Worm (Caenorhabditis elegans) whole organism, late embryonic: ENCODE data around the gene F25B5.5.

ENCODE experiments used
- C08G9.2 ChIP-seq: sonication (generic microtip); optimal IDR thresholded peaks from 2 replicates; lab custom pipeline; 2016; ENCODE audit warnings: mild to moderate bottlenecking, missing genetic modification characterization, moderate library complexity, missing compliant biosample characterization
- C38D4.7 ChIP-seq: fragments of 200-800 bp; sonication (Bioruptor generic); optimal IDR thresholded peaks from 2 replicates; lab custom pipeline; 2018; ENCODE audit warnings: mild to moderate bottlenecking, missing genetic modification characterization, moderate library complexity, missing compliant biosample characterization
- F13H6.1 ChIP-seq: sonication (generic microtip); optimal IDR thresholded peaks from 2 replicates; lab custom pipeline; 2016; ENCODE audit warnings: missing genetic modification characterization, missing compliant biosample characterization
- Y22D7AL.16 ChIP-seq: sonication (generic microtip); optimal IDR thresholded peaks from 2 replicates; lab custom pipeline; 2016; ENCODE audit warnings: missing genetic modification characterization, missing compliant biosample characterization
- ceh-14 ChIP-seq: sonication (generic microtip); optimal IDR thresholded peaks from 2 replicates; lab custom pipeline; 2016; ENCODE audit warnings: missing genotype, missing genetic modification characterization, missing compliant biosample characterization
- ceh-18 ChIP-seq: sonication (generic microtip); optimal IDR thresholded peaks from 2 replicates; lab custom pipeline; 2016; ENCODE audit warnings: missing genetic modification characterization, missing compliant biosample characterization
- ceh-2 ChIP-seq: sonication (generic microtip); optimal IDR thresholded peaks from 2 replicates; lab custom pipeline; 2016; ENCODE audit warnings: missing genotype, missing genetic modification characterization, missing compliant biosample characterization
- ceh-22 ChIP-seq: sonication (generic microtip); optimal IDR thresholded peaks from 2 replicates; lab custom pipeline; 2017; ENCODE audit warnings: missing biosample characterization, missing genetic modification characterization
- ceh-24 ChIP-seq: sonication (generic microtip); optimal IDR thresholded peaks from 2 replicates; lab custom pipeline; 2016; ENCODE audit warnings: mild to moderate bottlenecking, missing genetic modification characterization, missing compliant biosample characterization
- ceh-31 ChIP-seq: sonication (generic microtip); optimal IDR thresholded peaks from 2 replicates; lab custom pipeline; 2016; ENCODE audit warnings: missing genetic modification characterization, missing compliant biosample characterization
- ceh-48 ChIP-seq: sonication (generic microtip); optimal IDR thresholded peaks from 2 replicates; lab custom pipeline; 2016; ENCODE audit warnings: missing genetic modification characterization, inconsistent platforms, missing compliant biosample characterization
- ceh-9 ChIP-seq: sonication (generic microtip); optimal IDR thresholded peaks from 2 replicates; lab custom pipeline; 2016; ENCODE audit warnings: mild to moderate bottlenecking, missing genetic modification characterization, inconsistent platforms, missing compliant biosample characterization
- dmd-4 ChIP-seq: sonication (generic microtip); optimal IDR thresholded peaks from 2 replicates; lab custom pipeline; 2016; ENCODE audit warnings: borderline replicate concordance, missing genetic modification characterization, missing compliant biosample characterization
- dve-1 ChIP-seq: sonication (generic microtip); optimal IDR thresholded peaks from 2 replicates; lab custom pipeline; 2017; ENCODE audit warnings: antibody characterized with exemption, mild to moderate bottlenecking, missing genetic modification characterization, missing compliant biosample characterization
- elt-2 ChIP-seq: sonication (generic microtip); optimal IDR thresholded peaks from 2 replicates; lab custom pipeline; 2016; ENCODE audit warnings: missing genetic modification reagents, missing genetic modification characterization, missing compliant biosample characterization
- eyg-1 ChIP-seq: sonication (generic microtip); optimal IDR thresholded peaks from 2 replicates; lab custom pipeline; 2016; ENCODE audit warnings: missing genotype, missing genetic modification characterization, missing compliant biosample characterization
- fax-1 ChIP-seq: sonication (generic microtip); optimal IDR thresholded peaks from 2 replicates; lab custom pipeline; 2016; ENCODE audit warnings: missing genotype, missing genetic modification characterization, missing compliant biosample characterization
- fkh-10 ChIP-seq: fragments of 150-350 bp; optimal IDR thresholded peaks from 2 replicates; lab custom pipeline; 2014; ENCODE audit warnings: missing biosample characterization, missing genetic modification reagents, missing genetic modification characterization
- gmeb-2 ChIP-seq: sonication (generic microtip); optimal IDR thresholded peaks from 2 replicates; lab custom pipeline; 2016; ENCODE audit warnings: missing genetic modification characterization, inconsistent platforms, missing compliant biosample characterization
- hlh-13 ChIP-seq: fragments of 200-800 bp; sonication (Bioruptor generic); optimal IDR thresholded peaks from 2 replicates; lab custom pipeline; 2018; ENCODE audit warnings: mild to moderate bottlenecking, missing genetic modification characterization, missing compliant biosample characterization
- hlh-30 ChIP-seq: sonication (generic microtip); optimal IDR thresholded peaks from 2 replicates; lab custom pipeline; 2017; ENCODE audit warnings: antibody characterized with exemption, missing genetic modification characterization, missing compliant biosample characterization; ENCODE audit not compliant: insufficient read depth
- hlh-8 ChIP-seq: sonication (generic microtip); optimal IDR thresholded peaks from 2 replicates; lab custom pipeline; 2016; ENCODE audit warnings: missing genotype, missing genetic modification characterization, missing compliant biosample characterization
- lin-11 ChIP-seq: fragments of 200-800 bp; sonication (Bioruptor generic); optimal IDR thresholded peaks from 2 replicates; lab custom pipeline; 2018; ENCODE audit warnings: mild to moderate bottlenecking, missing genetic modification characterization, missing compliant biosample characterization
- mec-3 ChIP-seq: sonication (generic microtip); optimal IDR thresholded peaks from 2 replicates; lab custom pipeline; 2016; ENCODE audit warnings: borderline replicate concordance, missing genetic modification characterization, missing compliant biosample characterization
- pax-1 ChIP-seq: fragments of 150-350 bp; optimal IDR thresholded peaks from 2 replicates; lab custom pipeline; 2014; ENCODE audit warnings: missing biosample characterization, missing genetic modification characterization
- pha-2 ChIP-seq: sonication (generic microtip); optimal IDR thresholded peaks from 2 replicates; lab custom pipeline; 2017; ENCODE audit warnings: mild to moderate bottlenecking, missing genetic modification characterization, missing compliant biosample characterization
- pros-1 ChIP-seq: fragments of 150-350 bp; optimal IDR thresholded peaks from 2 replicates; lab custom pipeline; 2014; ENCODE audit warnings: missing biosample characterization, missing genetic modification reagents, missing genetic modification characterization
- sdc-2 ChIP-seq: sonication (generic microtip); optimal IDR thresholded peaks from 2 replicates; lab custom pipeline; 2016; ENCODE audit warnings: missing genotype, missing genetic modification characterization, missing compliant biosample characterization
- sox-2 ChIP-seq: fragments of 200-800 bp; sonication (Bioruptor generic); IDR thresholded peaks from 2 replicates; pipeline ENCODE4 v1.3.6; 2022; ENCODE audit warnings: missing genetic modification reagents, missing genetic modification characterization, missing compliant biosample characterization
- sox-4 ChIP-seq: sonication (generic microtip); optimal IDR thresholded peaks from 2 replicates; lab custom pipeline; 2017; ENCODE audit warnings: mild to moderate bottlenecking, missing genetic modification characterization, inconsistent platforms, missing compliant biosample characterization
- syd-9 ChIP-seq: sonication (generic microtip); optimal IDR thresholded peaks from 2 replicates; lab custom pipeline; 2016; ENCODE audit warnings: mild to moderate bottlenecking, missing genetic modification characterization, moderate library complexity, missing compliant biosample characterization
- tbx-2 ChIP-seq: sonication (generic microtip); optimal IDR thresholded peaks from 2 replicates; lab custom pipeline; 2016; ENCODE audit warnings: missing genetic modification characterization, missing compliant biosample characterization
- tbx-7 ChIP-seq: sonication (generic microtip); optimal IDR thresholded peaks from 2 replicates; lab custom pipeline; 2016; ENCODE audit warnings: missing genotype, missing genetic modification characterization, missing compliant biosample characterization
- unc-42 ChIP-seq: sonication (generic microtip); optimal IDR thresholded peaks from 2 replicates; lab custom pipeline; 2016; ENCODE audit warnings: missing genotype, missing genetic modification characterization, missing compliant biosample characterization
- unc-55 ChIP-seq: sonication (generic microtip); optimal IDR thresholded peaks from 2 replicates; lab custom pipeline; 2017; ENCODE audit warnings: missing biosample characterization, missing genetic modification reagents, missing genetic modification characterization
- unc-86 ChIP-seq: sonication (generic microtip); optimal IDR thresholded peaks from 2 replicates; lab custom pipeline; 2016; ENCODE audit warnings: missing genetic modification characterization, missing compliant biosample characterization

Gene F25B5.5

DNA sequence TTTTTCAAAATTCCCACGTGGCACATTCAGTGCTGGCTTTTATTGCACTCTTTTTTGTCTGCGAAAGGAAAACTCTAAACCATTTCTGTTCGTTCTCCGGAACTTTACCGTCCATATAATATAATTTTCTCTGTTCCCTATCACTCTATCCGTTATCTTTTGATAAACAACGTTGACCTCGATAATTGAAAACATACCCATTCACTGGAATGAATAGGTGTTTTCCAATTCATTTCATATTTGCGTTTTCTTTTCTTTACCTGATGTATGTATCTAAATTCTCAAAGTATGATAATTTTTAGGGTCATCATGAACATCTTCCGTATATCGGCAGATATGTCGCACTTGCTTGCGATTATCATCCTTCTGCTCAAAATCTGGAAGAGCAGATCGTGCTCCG is 39.2 kb downstream of the F25B5.5 start, which contains the start of gene erd-2.2:
Gene erd-2.2, plus strand, starts transcription at position 301 of the 400 bp plus-strand sequence.
- TF ChIP-seq tbx-7 (tag; lab: Kevin White, UChicago) = no peak
- no peak for TF ChIP-seq pax-1 (tag; lab: Kevin White, UChicago)
- no peak for TF ChIP-seq C08G9.2 (tag; lab: Kevin White, UChicago)
- TF ChIP-seq lin-11 (tag; lab: Kevin White, UChicago) = no peak
- TF ChIP-seq sox-2 = no peak
- no peak for TF ChIP-seq unc-42 (tag; lab: Kevin White, UChicago)
- no peak for TF ChIP-seq sdc-2 (tag; lab: Kevin White, UChicago)
- TF ChIP-seq ceh-9 (tag; lab: Kevin White, UChicago) = no peak
- TF ChIP-seq unc-86 (tag; lab: Kevin White, UChicago) = no peak
- TF ChIP-seq F13H6.1 (tag; lab: Kevin White, UChicago) = no peak
- no peak for TF ChIP-seq Y22D7AL.16 (tag; lab: Kevin White, UChicago)
- no peak for TF ChIP-seq hlh-30 (tag; lab: Kevin White, UChicago)
- TF ChIP-seq ceh-22 = no peak
- TF ChIP-seq dve-1 (tag; lab: Kevin White, UChicago) = no peak

DNA sequence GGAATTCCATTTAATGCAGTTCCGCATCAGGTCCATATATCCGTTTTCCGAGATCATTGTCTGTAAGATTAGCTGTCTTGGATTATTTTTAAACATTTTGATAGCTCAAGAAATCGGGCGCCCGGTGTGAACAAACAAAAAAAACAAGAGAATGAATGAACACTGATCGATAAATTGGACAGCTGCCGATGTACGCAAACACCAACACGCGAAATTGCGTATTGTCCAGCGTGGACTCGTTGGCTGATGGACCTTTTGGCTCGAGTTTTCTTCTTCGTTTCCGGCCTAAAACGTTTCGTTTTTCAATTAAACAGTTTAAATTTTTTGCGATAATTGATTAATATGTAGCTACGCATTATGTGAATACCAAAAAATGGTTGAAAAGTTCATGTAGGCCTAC is 39.9 kb downstream of the F25B5.5 start, which contains the start of gene dpff-1:
Gene dpff-1, minus strand, starts transcription at position 288 of the 400 bp plus-strand sequence.
- TF ChIP-seq ceh-48 (tag; lab: Kevin White, UChicago) (peak; percentile 85), syd-9 (no peak), ceh-14 (no peak), gmeb-2 (tag; lab: Kevin White, UChicago) (no peak), tbx-2 (tag; lab: Kevin White, UChicago) (no peak), ceh-2 (tag; lab: Kevin White, UChicago) (no peak), sox-4 (tag; lab: Kevin White, UChicago) (no peak), ceh-31 (no peak)
- TF ChIP-seq, all 69 proteins: peak for 1

DNA sequence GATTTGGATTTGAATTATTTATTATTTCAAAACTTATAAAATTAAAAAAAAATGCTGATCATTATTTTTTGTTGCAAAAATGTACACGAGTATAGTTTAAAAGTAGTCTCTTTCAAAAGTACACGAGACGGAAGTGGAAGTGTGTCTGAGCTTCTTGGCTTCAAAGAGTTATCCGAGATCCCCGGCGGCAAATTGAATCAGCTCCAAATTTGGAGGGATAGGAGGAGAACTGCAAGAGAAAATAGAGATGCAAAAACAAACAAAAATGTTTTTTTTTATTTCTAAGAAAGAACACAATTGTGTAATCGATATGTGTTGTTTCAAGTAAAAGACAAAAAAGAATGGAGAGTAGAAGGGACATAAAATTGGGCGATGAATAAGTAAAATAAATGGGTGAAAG is 43.4 kb downstream of the F25B5.5 start:
- TF ChIP-seq unc-42 (tag; lab: Kevin White, UChicago) (peak; percentile 80), ceh-24 (no peak), F13H6.1 (tag; lab: Kevin White, UChicago) (no peak), eyg-1 (tag; lab: Kevin White, UChicago) (no peak), fax-1 (tag; lab: Kevin White, UChicago) (no peak)

DNA sequence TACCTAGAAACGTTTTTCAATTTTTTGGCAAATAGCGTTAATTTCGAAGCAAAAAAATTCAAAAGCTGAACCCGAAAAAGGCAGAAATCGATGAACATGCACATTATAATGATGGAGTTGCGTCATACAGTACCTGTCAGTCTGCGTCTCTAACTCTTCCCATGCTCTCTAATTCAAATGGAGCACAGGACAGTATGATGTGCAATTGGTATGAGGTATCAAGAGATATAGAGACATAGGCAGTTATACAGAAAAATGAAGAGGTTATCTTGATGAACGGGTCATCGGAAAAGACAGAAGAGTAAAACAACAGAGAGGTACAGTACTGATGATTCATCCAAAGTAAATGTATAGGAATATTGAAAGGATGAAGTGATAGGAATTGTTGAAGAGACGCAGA is 45.2 kb downstream of the F25B5.5 start:
- TF ChIP-seq hlh-30 (tag; lab: Kevin White, UChicago) (peak; percentile 39), unc-55 (peak; percentile 8), fkh-10 (GFP tag; lab: Kevin White, UChicago) (no peak)
- TF ChIP-seq, all 69 proteins: peak for 2

DNA sequence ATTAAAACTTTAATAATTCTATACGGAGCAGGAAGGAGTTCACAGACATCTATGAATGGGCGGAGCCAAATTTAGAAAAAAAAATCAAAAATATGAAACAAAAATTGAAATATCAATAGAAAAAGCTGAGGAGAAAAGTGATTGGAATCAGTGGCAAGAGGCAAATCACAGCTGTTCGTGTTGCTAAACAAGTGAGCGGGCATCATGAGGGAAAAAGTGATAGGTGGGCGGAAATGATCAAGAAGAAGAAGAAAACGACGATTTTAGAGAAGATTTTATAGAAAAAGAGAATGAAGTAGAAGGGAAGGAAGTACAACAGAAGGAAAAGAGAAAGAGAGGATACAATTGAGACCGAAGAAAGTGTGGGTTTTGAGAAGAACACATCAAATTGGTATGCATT is 47.3 kb downstream of the F25B5.5 start:
- no peak for TF ChIP-seq dmd-4 (tag; lab: Kevin White, UChicago)
- TF ChIP-seq ceh-18 (tag; lab: Kevin White, UChicago) = peak; percentile 27

DNA sequence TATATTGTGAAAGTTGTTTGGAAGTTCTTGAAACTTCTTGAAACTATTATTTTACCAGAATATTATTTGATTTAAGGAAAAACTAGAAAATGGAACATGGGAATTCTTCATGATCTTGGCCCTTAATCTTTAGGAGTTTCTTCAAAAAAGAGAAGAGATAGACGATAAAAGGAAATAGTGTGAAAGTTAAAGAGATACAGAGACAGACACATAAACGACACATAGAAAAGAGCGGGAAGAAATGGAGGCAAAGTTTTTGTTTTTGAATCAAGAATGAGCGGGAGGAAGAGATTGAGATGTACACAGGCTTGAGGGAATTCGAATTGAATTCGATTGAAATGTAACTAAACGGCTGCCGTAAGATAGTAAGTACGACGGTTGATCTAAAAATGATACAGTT is 48.5 kb downstream of the F25B5.5 start:
- no peak for TF ChIP-seq mec-3 (tag; lab: Kevin White, UChicago)
- no peak for TF ChIP-seq elt-2 (tag; lab: Kevin White, UChicago)

DNA sequence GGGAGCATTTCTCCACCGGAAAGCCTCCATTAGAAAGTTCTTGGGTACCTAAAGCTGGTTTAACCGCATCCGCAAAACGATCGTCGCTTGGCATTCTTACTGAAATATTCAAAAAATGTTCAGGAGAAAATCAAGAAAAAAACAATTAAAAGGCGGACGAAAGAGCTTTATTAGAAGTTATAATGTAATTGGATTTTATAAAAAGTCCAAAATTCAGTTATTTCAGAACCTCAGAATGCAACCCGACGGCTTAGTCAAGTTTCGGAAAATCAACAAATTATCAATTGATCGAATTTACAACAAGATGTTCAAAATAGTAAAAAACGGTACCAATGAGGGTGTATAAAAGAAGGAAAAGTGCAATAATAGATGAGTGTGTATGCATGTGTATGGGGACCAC is 50.0 kb downstream of the F25B5.5 start, which contains the start of gene pxl-1:
Gene pxl-1, minus strand, starts transcription at position 101 of the 400 bp plus-strand sequence.
- TF ChIP-seq C38D4.7 (GFP tag; lab: Kevin White, UChicago) (no peak), ceh-9 (tag; lab: Kevin White, UChicago) (no peak), pros-1 (tag; lab: Kevin White, UChicago) (no peak), hlh-8 (tag; lab: Kevin White, UChicago) (no peak), hlh-13 (no peak), pha-2 (no peak)
